Worm (Caenorhabditis elegans): ENCODE data around the gene sluh-7.

ce11 chrV:10399290-10399689 lies 43.7 kb upstream of the sluh-7 start:
- TF ChIP-seq dao-5 (tag; optimal IDR thresholded peaks at IDR 0.05): no peak
- TF ChIP-seq him-1 (tag; optimal IDR thresholded peaks at IDR 0.05): no peak

All from whole organism, L4/young adult.